Fruit fly (Drosophila melanogaster) whole organism, adult: ENCODE results near the gene CG6066.

Experiments used
- CG11617 ChIP-seq: fragments of 200-800 bp; sonication (Bioruptor generic); optimal IDR thresholded peaks from 2 replicates; lab custom pipeline; 2017; ENCODE audit warnings: mild to moderate bottlenecking, missing biosample characterization, missing genetic modification reagents, missing genetic modification characterization
- CG12768 ChIP-seq: fragments of 200-800 bp; sonication (Bioruptor generic); optimal IDR thresholded peaks from 2 replicates; lab custom pipeline; 2017; ENCODE audit warnings: missing biosample characterization, missing genetic modification characterization, mild to moderate bottlenecking, moderate library complexity, missing genetic modification reagents
- CG14711 ChIP-seq: fragments of 200-800 bp; sonication (Bioruptor generic); optimal IDR thresholded peaks from 2 replicates; lab custom pipeline; 2018; ENCODE audit warnings: missing biosample characterization, mild to moderate bottlenecking, missing genetic modification characterization, moderate library complexity
- CG1620 ChIP-seq: fragments of 200-800 bp; sonication (Bioruptor generic); optimal IDR thresholded peaks from 2 replicates; lab custom pipeline; 2016; ENCODE audit warnings: missing biosample characterization, missing genetic modification characterization
- CG5204 ChIP-seq: fragments of 200-800 bp; sonication (Bioruptor generic); optimal IDR thresholded peaks from 2 replicates; lab custom pipeline; 2016; ENCODE audit warnings: missing biosample characterization, missing genetic modification characterization
- CG7045 ChIP-seq: fragments of 200-800 bp; sonication (Bioruptor generic); optimal IDR thresholded peaks from 2 replicates; lab custom pipeline; 2017; ENCODE audit warnings: missing biosample characterization, mild to moderate bottlenecking, missing genetic modification characterization
- Crg-1 ChIP-seq: fragments of 200-800 bp; sonication (Bioruptor generic); optimal IDR thresholded peaks from 2 replicates; lab custom pipeline; 2016; ENCODE audit warnings: missing biosample characterization, missing genetic modification characterization
- Hr96 ChIP-seq: fragments of 200-800 bp; sonication (Bioruptor generic); optimal IDR thresholded peaks from 2 replicates; lab custom pipeline; 2016; ENCODE audit warnings: missing biosample characterization, missing genetic modification characterization
- bab1 ChIP-seq: fragments of 200-800 bp; sonication (Bioruptor generic); optimal IDR thresholded peaks from 3 replicates; lab custom pipeline; 2019; ENCODE audit warnings: missing biosample characterization, mild to moderate bottlenecking, missing genetic modification characterization, moderate library complexity
- cic ChIP-seq: fragments of 200-800 bp; sonication (Bioruptor generic); optimal IDR thresholded peaks from 2 replicates; lab custom pipeline; 2017; ENCODE audit warnings: missing biosample characterization, mild to moderate bottlenecking, missing genetic modification characterization, moderate library complexity
- cnc ChIP-seq, 2 experiments: fragments of >200 bp; optimal IDR thresholded peaks; 2 replicates each; lab custom pipeline; 2017
- kay ChIP-seq: fragments of 200-800 bp; sonication (Bioruptor generic); peaks from one replicate; lab custom pipeline; 2016; ENCODE audit warnings: missing biosample characterization, missing genetic modification characterization, borderline replicate concordance
- ovo ChIP-seq: fragments of 200-800 bp; sonication (Bioruptor generic); optimal IDR thresholded peaks from 2 replicates; lab custom pipeline; 2016; ENCODE audit warnings: missing biosample characterization, missing genetic modification characterization
- pad ChIP-seq: fragments of 200-800 bp; sonication (Bioruptor generic); optimal IDR thresholded peaks from 3 replicates; lab custom pipeline; 2017; ENCODE audit warnings: missing biosample characterization, missing genetic modification characterization, mild to moderate bottlenecking, moderate library complexity, missing genetic modification reagents
- tj ChIP-seq: fragments of 200-800 bp; sonication (Bioruptor generic); optimal IDR thresholded peaks from 3 replicates; lab custom pipeline; 2017; ENCODE audit warnings: missing biosample characterization, mild to moderate bottlenecking, missing genetic modification characterization, moderate library complexity
- toe ChIP-seq: fragments of 200-800 bp; sonication (Bioruptor generic); optimal IDR thresholded peaks from 2 replicates; lab custom pipeline; 2016; ENCODE audit warnings: missing biosample characterization, missing genetic modification characterization

The CG6066 gene

dm6 chr3R:27075694-27076093, 40.8 kb downstream of the CG6066 start, which contains the start of gene CG14257:
TSS of gene CG14257 (plus strand) at chr3R:27075870.
- no peak for TF ChIP-seq bab1 (GFP tag; lab: Kevin White, UChicago)
- no peak for TF ChIP-seq CG1620 (GFP tag; lab: Kevin White, UChicago)
- no peak for TF ChIP-seq CG7045 (GFP tag; lab: Kevin White, UChicago)
- TF ChIP-seq ovo: no peak
- TF ChIP-seq CG11617 (GFP tag; lab: Kevin White, UChicago): no peak
- TF ChIP-seq cic (GFP tag; lab: Kevin White, UChicago): no peak

dm6 chr3R:27070906-27071498, 45.5 kb downstream of the CG6066 start:
- TF ChIP-seq toe (no peak), CG12768 (peak; percentile 14), kay (GFP tag; lab: Kevin White, UChicago) (peak; percentile 69)

dm6 chr3R:27069810-27070625, 46.5 kb downstream of the CG6066 start, which contains the start of gene spz:
TSS of gene spz (minus strand) at chr3R:27070070.
- TF ChIP-seq ovo (peak; percentile 40), CG7045 (GFP tag; lab: Kevin White, UChicago) (no peak), bab1 (GFP tag; lab: Kevin White, UChicago) (peak; percentile 31), CG12768 (peak; percentile 11), pad (GFP tag; lab: Kevin White, UChicago) (peak; percentile 46), Hr96 (no peak)

- no peak for TF ChIP-seq CG14711 (tag; lab: Kevin White, UChicago)
- TF ChIP-seq Crg-1 (GFP tag; lab: Kevin White, UChicago): no peak
- TF ChIP-seq CG1620 (GFP tag; lab: Kevin White, UChicago): no peak
- peak; percentile 75 for TF ChIP-seq kay (GFP tag; lab: Kevin White, UChicago)
These were observed 47.3 kb downstream of the CG6066 start for dm6 chr3R:27069201-27069600.

dm6 chr3R:27067362-27067761, 49.1 kb downstream of the CG6066 start:
- no peak for TF ChIP-seq tj (GFP tag; lab: Kevin White, UChicago)
- no peak for TF ChIP-seq CG5204 (GFP tag; lab: Kevin White, UChicago)
- TF ChIP-seq CG11617 (GFP tag; lab: Kevin White, UChicago): no peak
- no peak for TF ChIP-seq cnc (optimal IDR thresholded peaks at IDR 0.05; lab: Kevin White, UChicago)
- peak; percentile 8 for TF ChIP-seq CG14711 (tag; lab: Kevin White, UChicago)
- TF ChIP-seq cic (GFP tag; lab: Kevin White, UChicago): no peak
- no peak for TF ChIP-seq toe
